Fruit fly (Drosophila melanogaster) whole organism: ENCODE measurements around the gene Cyt-c-p.

Source experiments
- CG8478 ChIP-seq: fragments of >200 bp; optimal IDR thresholded peaks from 2 replicates; lab custom pipeline; 2018; ENCODE audit warnings: inconsistent platforms
- Dll ChIP-seq: fragments of >200 bp; optimal IDR thresholded peaks from 2 replicates; lab custom pipeline; 2017
- EcR ChIP-seq, 2 experiments: fragments of >200 bp; optimal IDR thresholded peaks; 2 replicates each; lab custom pipeline; 2017; ENCODE audit warnings: missing biosample characterization in 2 of 2, missing genetic modification characterization in 2 of 2, missing genetic modification reagents in 2 of 2
- pan ChIP-seq: fragments of >200 bp; optimal IDR thresholded peaks from 2 replicates; lab custom pipeline; 2017
- psq ChIP-seq: fragments of >200 bp; optimal IDR thresholded peaks from 2 replicates; lab custom pipeline; 2017
- usp ChIP-seq: fragments of >200 bp; optimal IDR thresholded peaks from 2 replicates; lab custom pipeline; 2017; ENCODE audit warnings: missing biosample characterization, missing genetic modification characterization, mixed read lengths

Gene Cyt-c-p

dm6 chr2L:16732338-16732892 is 12.7 kb downstream of the Cyt-c-p start, which contains the start of gene Nubp1:
Nubp1 (plus strand) TSS chr2L:16732550.
- no peak for TF ChIP-seq usp (GFP tag; lab: Kevin White, UChicago)
- TF ChIP-seq EcR (GFP tag; optimal IDR thresholded peaks at IDR 0.05; lab: Kevin White, UChicago): no peak
- TF ChIP-seq Dll (lab: Kevin White, UChicago): no peak
- no peak for TF ChIP-seq psq (lab: Kevin White, UChicago)
- no peak for TF ChIP-seq CG8478 (lab: Kevin White, UChicago)
- TF ChIP-seq pan (lab: Kevin White, UChicago): no peak

dm6 chr2L:16738206-16738900 is 18.6 kb downstream of the Cyt-c-p start, which contains the start of the genes glu and ChLD3:
glu (minus strand) TSS chr2L:16738388.
ChLD3 (plus strand) TSS chr2L:16738850.
- TF ChIP-seq pan (lab: Kevin White, UChicago) (no peak), usp (GFP tag; lab: Kevin White, UChicago) (no peak), Dll (lab: Kevin White, UChicago) (no peak), psq (lab: Kevin White, UChicago) (no peak), CG8478 (lab: Kevin White, UChicago) (no peak), EcR (GFP tag; optimal IDR thresholded peaks at IDR 0.05; lab: Kevin White, UChicago) (no peak)

- TF ChIP-seq pan (lab: Kevin White, UChicago): no peak
- TF ChIP-seq Dll (lab: Kevin White, UChicago): no peak
- no peak for TF ChIP-seq CG8478 (lab: Kevin White, UChicago)
- no peak for TF ChIP-seq usp (GFP tag; lab: Kevin White, UChicago)
- no peak for TF ChIP-seq EcR (GFP tag; optimal IDR thresholded peaks at IDR 0.05; lab: Kevin White, UChicago)
- no peak for TF ChIP-seq psq (lab: Kevin White, UChicago)
Observed at dm6 chr2L:16743055-16743805, 23.5 kb downstream of the Cyt-c-p start, which contains the start of the genes LSm7 and BuGZ. LSm7 (minus strand) TSS chr2L:16743100. BuGZ (plus strand) TSS chr2L:16743405.

dm6 chr2L:16747145-16747544 is 27.4 kb downstream of the Cyt-c-p start:
- TF ChIP-seq usp (GFP tag; lab: Kevin White, UChicago): no peak
- no peak for TF ChIP-seq pan (lab: Kevin White, UChicago)
- no peak for TF ChIP-seq CG8478 (lab: Kevin White, UChicago)
- TF ChIP-seq psq (lab: Kevin White, UChicago): no peak

- no peak for TF ChIP-seq usp (GFP tag; lab: Kevin White, UChicago)
- no peak for TF ChIP-seq CG8478 (lab: Kevin White, UChicago)
- TF ChIP-seq psq (lab: Kevin White, UChicago): no peak
- TF ChIP-seq Dll (lab: Kevin White, UChicago): no peak
- no peak for TF ChIP-seq EcR (GFP tag; optimal IDR thresholded peaks at IDR 0.05; lab: Kevin White, UChicago)
- TF ChIP-seq pan (lab: Kevin White, UChicago): no peak
Observed at dm6 chr2L:16752340-16752739, 32.6 kb downstream of the Cyt-c-p start.

- TF ChIP-seq psq (lab: Kevin White, UChicago): no peak
- TF ChIP-seq Dll (lab: Kevin White, UChicago): no peak
- TF ChIP-seq usp (GFP tag; lab: Kevin White, UChicago): no peak
- TF ChIP-seq pan (lab: Kevin White, UChicago): no peak
- no peak for TF ChIP-seq CG8478 (lab: Kevin White, UChicago)
- TF ChIP-seq EcR (GFP tag; optimal IDR thresholded peaks at IDR 0.05; lab: Kevin White, UChicago): no peak
Observed at dm6 chr2L:16754074-16754473, 34.3 kb downstream of the Cyt-c-p start, which contains the start of gene yellow-b. yellow-b (plus strand) TSS chr2L:16754336.

- TF ChIP-seq Dll (lab: Kevin White, UChicago): no peak
- no peak for TF ChIP-seq EcR (GFP tag; optimal IDR thresholded peaks at IDR 0.05; lab: Kevin White, UChicago)
- no peak for TF ChIP-seq psq (lab: Kevin White, UChicago)
- TF ChIP-seq CG8478 (lab: Kevin White, UChicago): no peak
- no peak for TF ChIP-seq usp (GFP tag; lab: Kevin White, UChicago)
- no peak for TF ChIP-seq pan (lab: Kevin White, UChicago)
Observed at dm6 chr2L:16760504-16761417, 41.0 kb downstream of the Cyt-c-p start, which contains the start of gene ppk17. ppk17 (minus strand) TSS chr2L:16760554.

- TF ChIP-seq usp (GFP tag; lab: Kevin White, UChicago): no peak
- TF ChIP-seq EcR (GFP tag; optimal IDR thresholded peaks at IDR 0.05; lab: Kevin White, UChicago): no peak
- no peak for TF ChIP-seq pan (lab: Kevin White, UChicago)
- no peak for TF ChIP-seq CG8478 (lab: Kevin White, UChicago)
- no peak for TF ChIP-seq Dll (lab: Kevin White, UChicago)
- no peak for TF ChIP-seq psq (lab: Kevin White, UChicago)
Observed at dm6 chr2L:16761891-16762290, 42.2 kb downstream of the Cyt-c-p start.

dm6 chr2L:16764480-16764879 is 44.7 kb downstream of the Cyt-c-p start:
- TF ChIP-seq pan (lab: Kevin White, UChicago) (no peak), Dll (lab: Kevin White, UChicago) (no peak), CG8478 (lab: Kevin White, UChicago) (no peak), EcR (GFP tag; optimal IDR thresholded peaks at IDR 0.05; lab: Kevin White, UChicago) (no peak), usp (GFP tag; lab: Kevin White, UChicago) (no peak), psq (lab: Kevin White, UChicago) (no peak)
